Fruit fly (Drosophila melanogaster) whole organism, prepupa: ENCODE results near the gene CG13058.

ENCODE experiments used
- Blimp-1 ChIP-seq: fragments of 200-800 bp; sonication (Bioruptor generic); optimal IDR thresholded peaks from 3 replicates; lab custom pipeline; 2017; ENCODE audit warnings: missing biosample characterization, missing genetic modification characterization, mild to moderate bottlenecking, moderate library complexity, missing genetic modification reagents
- CG10631 ChIP-seq: fragments of 200-800 bp; sonication (Bioruptor generic); optimal IDR thresholded peaks from 2 replicates; lab custom pipeline; 2016; ENCODE audit warnings: missing biosample characterization, missing genetic modification characterization
- CG10669 ChIP-seq: fragments of 200-800 bp; sonication (Bioruptor generic); optimal IDR thresholded peaks from 3 replicates; lab custom pipeline; 2018; ENCODE audit warnings: missing biosample characterization, mild to moderate bottlenecking, missing genetic modification characterization, moderate library complexity
- CG11294 ChIP-seq: fragments of 200-800 bp; sonication (Bioruptor generic); IDR thresholded peaks from 2 replicates; pipeline ENCODE4 v1.3.6; 2022; ENCODE audit warnings: missing biosample characterization, missing genetic modification characterization
- CG11762 ChIP-seq: fragments of 200-800 bp; sonication (Bioruptor generic); optimal IDR thresholded peaks from 3 replicates; lab custom pipeline; 2016; ENCODE audit warnings: missing biosample characterization, missing genetic modification characterization; ENCODE audit not compliant: insufficient read depth
- CG11902 ChIP-seq: fragments of 200-800 bp; sonication (Bioruptor generic); optimal IDR thresholded peaks from 3 replicates; lab custom pipeline; 2016; ENCODE audit warnings: missing biosample characterization, missing genetic modification characterization
- CG15336 ChIP-seq: fragments of 200-800 bp; sonication (Bioruptor generic); IDR thresholded peaks from 2 replicates; pipeline ENCODE4 v1.3.6; 2022; ENCODE audit warnings: missing biosample characterization, missing genetic modification characterization
- CG1621 ChIP-seq: fragments of 200-800 bp; sonication (Bioruptor generic); optimal IDR thresholded peaks from 3 replicates; lab custom pipeline; 2018; ENCODE audit warnings: missing biosample characterization, mild to moderate bottlenecking, missing genetic modification characterization
- CG16779 ChIP-seq: fragments of 200-800 bp; sonication (Bioruptor generic); optimal IDR thresholded peaks from 3 replicates; lab custom pipeline; 2017; ENCODE audit warnings: missing biosample characterization, mild to moderate bottlenecking, missing genetic modification characterization
- CG3032 ChIP-seq: fragments of 200-800 bp; optimal IDR thresholded peaks from 2 replicates; lab custom pipeline; 2019; ENCODE audit warnings: missing biosample characterization, mild to moderate bottlenecking, missing genetic modification characterization, moderate library complexity
- CG31627 ChIP-seq: fragments of 200-800 bp; sonication (Bioruptor generic); optimal IDR thresholded peaks from 3 replicates; lab custom pipeline; 2016; ENCODE audit warnings: missing biosample characterization, missing genetic modification characterization
- CG34406 ChIP-seq: fragments of 200-800 bp; sonication (Bioruptor generic); optimal IDR thresholded peaks from 3 replicates; lab custom pipeline; 2016; ENCODE audit warnings: missing biosample characterization, missing genetic modification characterization
- CG3919 ChIP-seq: fragments of 200-800 bp; sonication (Bioruptor generic); optimal IDR thresholded peaks from 3 replicates; lab custom pipeline; 2016; ENCODE audit warnings: missing biosample characterization, missing genetic modification characterization
- CG4318 ChIP-seq: fragments of 200-800 bp; sonication (Bioruptor generic); optimal IDR thresholded peaks from 3 replicates; lab custom pipeline; 2017; ENCODE audit warnings: missing biosample characterization, mild to moderate bottlenecking, missing genetic modification characterization
- CG6163 ChIP-seq: fragments of 200-800 bp; sonication (Bioruptor generic); IDR thresholded peaks from 3 replicates; pipeline ENCODE4 v1.3.6; 2022; ENCODE audit warnings: missing biosample characterization, missing genetic modification characterization
- CG6276 ChIP-seq: fragments of 200-800 bp; sonication (Bioruptor generic); optimal IDR thresholded peaks from 2 replicates; lab custom pipeline; 2017; ENCODE audit warnings: missing biosample characterization, mild to moderate bottlenecking, missing genetic modification characterization
- CG6808 ChIP-seq: fragments of 200-800 bp; sonication (Bioruptor generic); optimal IDR thresholded peaks from 3 replicates; lab custom pipeline; 2017; ENCODE audit warnings: missing biosample characterization, missing genetic modification characterization, mild to moderate bottlenecking, moderate library complexity, missing genetic modification reagents
- CG7368 ChIP-seq: fragments of 200-800 bp; sonication (Bioruptor generic); optimal IDR thresholded peaks from 3 replicates; lab custom pipeline; 2016; ENCODE audit warnings: missing biosample characterization, missing genetic modification characterization
- CG8119 ChIP-seq: fragments of 200-800 bp; sonication (Bioruptor generic); IDR thresholded peaks from 3 replicates; pipeline ENCODE4 v1.3.6; 2022; ENCODE audit warnings: missing biosample characterization, missing genetic modification characterization
- CG8319 ChIP-seq: fragments of 200-800 bp; sonication (Bioruptor generic); optimal IDR thresholded peaks from 3 replicates; lab custom pipeline; 2016; ENCODE audit warnings: missing biosample characterization, missing genetic modification characterization
- CG8632 ChIP-seq: fragments of 200-800 bp; sonication (Bioruptor generic); optimal IDR thresholded peaks from 3 replicates; lab custom pipeline; 2016; ENCODE audit warnings: missing biosample characterization, missing genetic modification characterization
- CG9139 ChIP-seq: fragments of 200-800 bp; sonication (Bioruptor generic); optimal IDR thresholded peaks from 3 replicates; lab custom pipeline; 2017; ENCODE audit warnings: missing biosample characterization, mild to moderate bottlenecking, missing genetic modification characterization
- Eip75B ChIP-seq: fragments of 200-800 bp; sonication (Bioruptor generic); optimal IDR thresholded peaks from 3 replicates; lab custom pipeline; 2016; ENCODE audit warnings: missing biosample characterization, missing genetic modification characterization
- Eip78C ChIP-seq: fragments of 200-800 bp; sonication (Bioruptor generic); peaks from one replicate; lab custom pipeline; 2016; ENCODE audit warnings: missing biosample characterization, missing genetic modification characterization
- Ets21C ChIP-seq: fragments of 200-800 bp; sonication (Bioruptor generic); optimal IDR thresholded peaks from 3 replicates; lab custom pipeline; 2016; ENCODE audit warnings: missing biosample characterization, missing genetic modification characterization
- Gug ChIP-seq: fragments of 200-800 bp; sonication (Bioruptor generic); IDR thresholded peaks from 2 replicates; pipeline ENCODE4 v1.3.6; 2022; ENCODE audit warnings: missing biosample characterization, missing genetic modification characterization
- Hr38 ChIP-seq: sonication (Bioruptor generic); optimal IDR thresholded peaks from 2 replicates; lab custom pipeline; 2016; ENCODE audit warnings: missing biosample characterization, missing genetic modification characterization
- Hr39 ChIP-seq: fragments of 200-800 bp; sonication (Bioruptor generic); optimal IDR thresholded peaks from 2 replicates; lab custom pipeline; 2016; ENCODE audit warnings: missing biosample characterization, missing genetic modification characterization
- Hr4 ChIP-seq: fragments of 200-800 bp; sonication (Bioruptor generic); optimal IDR thresholded peaks from 3 replicates; lab custom pipeline; 2016; ENCODE audit warnings: missing biosample characterization, missing genetic modification characterization
- Smox ChIP-seq: fragments of 200-800 bp; sonication (Bioruptor generic); optimal IDR thresholded peaks from 3 replicates; lab custom pipeline; 2016; ENCODE audit warnings: missing biosample characterization, missing genetic modification characterization
- Sox102F ChIP-seq: fragments of 200-800 bp; sonication (Bioruptor generic); optimal IDR thresholded peaks from 2 replicates; lab custom pipeline; 2016; ENCODE audit warnings: missing biosample characterization, mild to moderate bottlenecking, missing genetic modification characterization
- Sox14 ChIP-seq: fragments of 200-800 bp; sonication (Bioruptor generic); optimal IDR thresholded peaks from 3 replicates; lab custom pipeline; 2016; ENCODE audit warnings: missing biosample characterization, missing genetic modification characterization
- Sox15 ChIP-seq: fragments of 200-800 bp; sonication (Bioruptor generic); optimal IDR thresholded peaks from 3 replicates; lab custom pipeline; 2016; ENCODE audit warnings: missing biosample characterization, missing genetic modification characterization
- achi ChIP-seq: fragments of 200-800 bp; sonication (Bioruptor generic); optimal IDR thresholded peaks from 3 replicates; lab custom pipeline; 2016; ENCODE audit warnings: missing biosample characterization, missing genetic modification characterization
- acj6 ChIP-seq: fragments of 200-800 bp; sonication (Bioruptor generic); optimal IDR thresholded peaks from 3 replicates; lab custom pipeline; 2016; ENCODE audit warnings: missing biosample characterization, missing genetic modification characterization
- dac ChIP-seq: fragments of 200-800 bp; sonication (Bioruptor generic); optimal IDR thresholded peaks from 2 replicates; lab custom pipeline; 2017; ENCODE audit warnings: missing biosample characterization, mild to moderate bottlenecking, missing genetic modification characterization
- dsx ChIP-seq: fragments of 200-800 bp; optimal IDR thresholded peaks from 3 replicates; lab custom pipeline; 2019; ENCODE audit warnings: missing biosample characterization, mild to moderate bottlenecking, missing genetic modification characterization, moderate library complexity; ENCODE audit not compliant: poor library complexity, severe bottlenecking
- eg ChIP-seq: fragments of 200-800 bp; sonication (Bioruptor generic); IDR thresholded peaks from 3 replicates; pipeline ENCODE4 v1.3.6; 2022; ENCODE audit warnings: missing biosample characterization, missing genetic modification characterization
- fd85E ChIP-seq: fragments of 200-800 bp; sonication (Bioruptor generic); optimal IDR thresholded peaks from 3 replicates; lab custom pipeline; 2016; ENCODE audit warnings: missing biosample characterization, missing genetic modification characterization
- lz ChIP-seq: fragments of 200-800 bp; sonication (Bioruptor generic); optimal IDR thresholded peaks from 3 replicates; lab custom pipeline; 2016; ENCODE audit warnings: missing biosample characterization, missing genetic modification characterization
- net ChIP-seq: fragments of 200-800 bp; sonication (Bioruptor generic); optimal IDR thresholded peaks from 3 replicates; lab custom pipeline; 2016; ENCODE audit warnings: missing biosample characterization, missing genetic modification characterization
- pdm3 ChIP-seq: fragments of 200-800 bp; sonication (Bioruptor generic); optimal IDR thresholded peaks from 3 replicates; lab custom pipeline; 2016; ENCODE audit warnings: missing biosample characterization, missing genetic modification characterization
- salr ChIP-seq, 2 experiments: fragments of 200-800 bp; sonication (Bioruptor generic); optimal IDR thresholded peaks; 3 replicates each; lab custom pipeline; 2016 to 2018; ENCODE audit warnings: missing biosample characterization in 2 of 2, missing genetic modification characterization in 2 of 2, mild to moderate bottlenecking in 1 of 2
- svp ChIP-seq: fragments of 200-800 bp; sonication (Bioruptor generic); peaks from one replicate; lab custom pipeline; 2016; ENCODE audit warnings: missing biosample characterization, missing genetic modification characterization

The CG13058 gene

dm6 chr3L:16305820-16306650 is 22.6 kb upstream of the CG13058 start, which contains the start of the genes CG13043 and CG13063:
Gene CG13043, minus strand, starts transcription at chr3L:16305870.
Gene CG13063, plus strand, starts transcription at chr3L:16306600.
- peak; percentile 30 for TF ChIP-seq svp
- TF ChIP-seq CG31627 (GFP tag; lab: Kevin White, UChicago) = no peak

DNA sequence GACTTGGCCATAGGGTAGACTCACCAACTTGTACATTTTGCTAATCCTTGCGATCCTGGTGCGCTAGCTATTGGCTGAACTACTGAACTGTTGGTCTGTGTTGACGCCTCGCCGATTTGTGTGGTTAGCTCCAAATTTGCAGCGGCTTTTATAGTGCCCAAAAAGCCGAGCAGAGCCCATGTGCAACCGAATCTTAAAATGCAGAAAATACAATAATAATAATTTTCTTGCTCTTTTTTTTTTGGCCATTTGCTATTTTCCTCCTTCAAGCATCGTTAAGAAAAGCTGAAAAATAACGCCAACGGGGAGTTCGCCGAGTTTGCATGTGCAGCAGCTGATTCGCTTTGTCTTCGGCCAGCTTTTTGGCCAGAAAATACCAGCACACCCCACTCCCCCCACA is 20.3 kb upstream of the CG13058 start, which contains the start of gene CG13042:
TSS of gene CG13042 (minus strand) at position 101 of the 400 bp plus-strand sequence.
- TF ChIP-seq dac (GFP tag; lab: Kevin White, UChicago) (no peak), CG6163 (GFP tag; lab: Robert Waterston, UW) (no peak), CG3032 (tag; lab: Kevin White, UChicago) (no peak), dsx (GFP tag; lab: Kevin White, UChicago) (no peak), Hr39 (GFP tag; lab: Kevin White, UChicago) (no peak), CG31627 (GFP tag; lab: Kevin White, UChicago) (no peak), CG1621 (tag; lab: Kevin White, UChicago) (no peak), eg (GFP tag; lab: Robert Waterston, UW) (no peak), CG11294 (GFP tag; lab: Robert Waterston, UW) (no peak), CG6808 (GFP tag; lab: Kevin White, UChicago) (no peak), CG9139 (GFP tag; lab: Kevin White, UChicago) (no peak), Gug (no peak), CG34406 (no peak), net (GFP tag; lab: Kevin White, UChicago) (no peak)

DNA sequence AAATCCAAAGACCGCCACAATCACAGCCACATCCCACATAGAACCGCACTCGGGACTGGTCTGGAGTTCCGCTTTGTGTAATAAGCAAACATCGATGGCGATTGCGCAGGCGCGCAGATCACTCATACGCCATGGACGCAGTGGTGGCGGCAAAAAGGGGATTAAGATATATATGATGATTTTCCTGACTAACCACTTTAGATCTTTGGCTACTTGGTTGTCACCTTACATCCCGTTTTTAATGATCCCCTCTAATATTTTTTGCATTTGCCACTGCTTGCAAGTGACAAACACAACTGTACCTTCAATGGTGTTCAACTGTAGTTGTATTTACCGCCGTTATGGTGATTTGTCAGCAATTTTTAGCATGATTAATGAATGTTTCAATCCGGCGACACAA is 18.7 kb upstream of the CG13058 start:
- TF ChIP-seq CG31627 (GFP tag; lab: Kevin White, UChicago) (no peak), CG8119 (GFP tag; lab: Robert Waterston, UW) (peak; percentile 66), CG11762 (GFP tag; lab: Kevin White, UChicago) (peak; percentile 8), fd85E (GFP tag; lab: Kevin White, UChicago) (no peak), CG7368 (GFP tag; lab: Kevin White, UChicago) (peak; percentile 16), Gug (no peak), CG8319 (GFP tag; lab: Kevin White, UChicago) (no peak), acj6 (GFP tag; lab: Kevin White, UChicago) (peak; percentile 21), salr (GFP tag; optimal IDR thresholded peaks at IDR 0.05; lab: Kevin White, UChicago) (peak in 1 of 2 experiments; percentile 44), net (GFP tag; lab: Kevin White, UChicago) (peak; percentile 29), Sox15 (GFP tag; lab: Kevin White, UChicago) (no peak), svp (no peak), CG8632 (GFP tag; lab: Kevin White, UChicago) (no peak), CG11294 (GFP tag; lab: Robert Waterston, UW) (peak; percentile 52), pdm3 (GFP tag; lab: Kevin White, UChicago) (peak; percentile 36), CG34406 (no peak), Ets21C (GFP tag; lab: Kevin White, UChicago) (no peak), CG6276 (GFP tag; lab: Kevin White, UChicago) (peak; percentile 69), achi (GFP tag; lab: Kevin White, UChicago) (peak; percentile 34), CG3032 (tag; lab: Kevin White, UChicago) (no peak), CG11902 (GFP tag; lab: Kevin White, UChicago) (no peak), CG6808 (GFP tag; lab: Kevin White, UChicago) (no peak), Hr4 (GFP tag; lab: Kevin White, UChicago) (peak; percentile 77), lz (GFP tag; lab: Kevin White, UChicago) (peak; percentile 52), CG6163 (GFP tag; lab: Robert Waterston, UW) (peak; percentile 72; the same call in 2 of the 3 replicates), Sox102F (GFP tag; lab: Kevin White, UChicago) (no peak), Sox14 (peak; percentile 38), Eip75B (GFP tag; lab: Kevin White, UChicago) (peak; percentile 61), eg (GFP tag; lab: Robert Waterston, UW) (peak; percentile 86), CG1621 (tag; lab: Kevin White, UChicago) (no peak), Eip78C (peak; percentile 74), Smox (no peak), CG16779 (tag; lab: Kevin White, UChicago) (peak; percentile 37), Hr38 (GFP tag; lab: Kevin White, UChicago) (no peak), CG10631 (GFP tag; lab: Kevin White, UChicago) (peak; percentile 59), CG15336 (peak; percentile 82), Blimp-1 (GFP tag; lab: Kevin White, UChicago) (no peak), CG3919 (GFP tag; lab: Kevin White, UChicago) (peak; percentile 52), CG10669 (GFP tag; lab: Kevin White, UChicago) (no peak), CG4318 (peak; percentile 47)
